Worm (Caenorhabditis elegans): ENCODE data around the gene ssq-3.

ssq-3 gene

ce11 chrIV:7095396-7095964, 15.9 kb upstream of the ssq-3 start:
- peak; percentile 85 for TF ChIP-seq unc-120 (tag; optimal IDR thresholded peaks at IDR 0.05; ENCODE audit: poor library complexity, severe bottlenecking)
- no peak for TF ChIP-seq nhr-28 (tag; optimal IDR thresholded peaks at IDR 0.05)
- TF ChIP-seq ham-2 (GFP tag; optimal IDR thresholded peaks at IDR 0.05) = peak; percentile 75
- peak; percentile 54 for TF ChIP-seq blmp-1 (tag; optimal IDR thresholded peaks at IDR 0.05)
- TF ChIP-seq unc-62 (GFP tag; optimal IDR thresholded peaks at IDR 0.05) = peak; percentile 38
- peak; percentile 17 for TF ChIP-seq hlh-1 (tag; optimal IDR thresholded peaks at IDR 0.05)

ce11 chrIV:7096097-7096496, 15.3 kb upstream of the ssq-3 start:
- TF ChIP-seq unc-62 (GFP tag; optimal IDR thresholded peaks at IDR 0.05) (peak; percentile 5), bed-3 (GFP tag; optimal IDR thresholded peaks at IDR 0.05) (no peak)

ce11 chrIV:7097450-7097849, 14.0 kb upstream of the ssq-3 start:
- no peak for TF ChIP-seq ceh-39 (tag; optimal IDR thresholded peaks at IDR 0.05)
- no peak for TF ChIP-seq blmp-1 (tag; optimal IDR thresholded peaks at IDR 0.05)
- TF ChIP-seq sptf-1 (tag; optimal IDR thresholded peaks at IDR 0.05) = no peak
- TF ChIP-seq nhr-2 (tag; optimal IDR thresholded peaks at IDR 0.05) = no peak
- no peak for TF ChIP-seq ceh-83 (GFP tag; optimal IDR thresholded peaks at IDR 0.05)
- TF ChIP-seq nhr-237 (tag; optimal IDR thresholded peaks at IDR 0.05) = no peak
- no peak for TF ChIP-seq tbx-8 (GFP tag; optimal IDR thresholded peaks at IDR 0.05)
- no peak for TF ChIP-seq pha-4 (tag; optimal IDR thresholded peaks at IDR 0.05)
- TF ChIP-seq ces-1 (GFP tag; optimal IDR thresholded peaks at IDR 0.05) = no peak
- TF ChIP-seq lin-13 (tag; optimal IDR thresholded peaks at IDR 0.05) = no peak

ce11 chrIV:7098509-7099065, 12.8 kb upstream of the ssq-3 start, which contains the start of gene ZC477.4:
Gene ZC477.4 (minus strand): TSS chrIV:7098784.
- TF ChIP-seq blmp-1 (tag; optimal IDR thresholded peaks at IDR 0.05) = no peak
- no peak for TF ChIP-seq lin-32 (GFP tag; optimal IDR thresholded peaks at IDR 0.05)
- TF ChIP-seq elt-3 (tag; optimal IDR thresholded peaks at IDR 0.05) = no peak
- no peak for TF ChIP-seq lin-13 (tag; optimal IDR thresholded peaks at IDR 0.05)
- no peak for TF ChIP-seq zip-8 (tag; optimal IDR thresholded peaks at IDR 0.05)
- no peak for TF ChIP-seq elt-1 (tag; optimal IDR thresholded peaks at IDR 0.05; ENCODE audit: borderline replicate concordance, insufficient read depth)
- TF ChIP-seq mls-2 (tag; optimal IDR thresholded peaks at IDR 0.05) = no peak
- TF ChIP-seq ces-1 (GFP tag; optimal IDR thresholded peaks at IDR 0.05) = no peak
- no peak for TF ChIP-seq bed-3 (GFP tag; optimal IDR thresholded peaks at IDR 0.05)
- no peak for TF ChIP-seq mab-5 (tag; optimal IDR thresholded peaks at IDR 0.05)
- no peak for TF ChIP-seq ceh-39 (tag; optimal IDR thresholded peaks at IDR 0.05)
- no peak for TF ChIP-seq lsy-2 (tag; optimal IDR thresholded peaks at IDR 0.05)
- TF ChIP-seq ham-2 (GFP tag; optimal IDR thresholded peaks at IDR 0.05) = no peak
- TF ChIP-seq snpc-4 (tag; optimal IDR thresholded peaks at IDR 0.05) = no peak
- no peak for TF ChIP-seq ztf-11 (tag; optimal IDR thresholded peaks at IDR 0.05)
- no peak for TF ChIP-seq nhr-28 (tag; optimal IDR thresholded peaks at IDR 0.05)
- TF ChIP-seq ceh-43 (GFP tag; optimal IDR thresholded peaks at IDR 0.05) = no peak
- TF ChIP-seq flh-1 (GFP tag; optimal IDR thresholded peaks at IDR 0.05) = no peak
- peak; percentile 31 for TF ChIP-seq M03D4.4 (tag; optimal IDR thresholded peaks at IDR 0.05)
- peak; percentile 30 for TF ChIP-seq unc-62 (GFP tag; optimal IDR thresholded peaks at IDR 0.05)
- TF ChIP-seq hlh-1 (tag; optimal IDR thresholded peaks at IDR 0.05) = peak; percentile 89
- no peak for TF ChIP-seq nhr-237 (tag; optimal IDR thresholded peaks at IDR 0.05)
- peak; percentile 95 for TF ChIP-seq unc-120 (tag; optimal IDR thresholded peaks at IDR 0.05; ENCODE audit: poor library complexity, severe bottlenecking)
- no peak for TF ChIP-seq ceh-83 (GFP tag; optimal IDR thresholded peaks at IDR 0.05)

ce11 chrIV:7099377-7099776, 12.0 kb upstream of the ssq-3 start:
- TF ChIP-seq tbx-8 (GFP tag; optimal IDR thresholded peaks at IDR 0.05) (no peak), zip-8 (tag; optimal IDR thresholded peaks at IDR 0.05) (no peak), unc-62 (GFP tag; optimal IDR thresholded peaks at IDR 0.05) (peak; percentile 37), elt-1 (tag; optimal IDR thresholded peaks at IDR 0.05; ENCODE audit: borderline replicate concordance, insufficient read depth) (no peak), flh-1 (GFP tag; optimal IDR thresholded peaks at IDR 0.05) (no peak), lin-13 (tag; optimal IDR thresholded peaks at IDR 0.05) (no peak), bed-3 (GFP tag; optimal IDR thresholded peaks at IDR 0.05) (no peak), nhr-2 (tag; optimal IDR thresholded peaks at IDR 0.05) (no peak), drap-1 (GFP tag; optimal IDR thresholded peaks at IDR 0.05) (no peak), mep-1 (tag; optimal IDR thresholded peaks at IDR 0.05) (peak; percentile 15), blmp-1 (tag; optimal IDR thresholded peaks at IDR 0.05) (no peak), ham-2 (GFP tag; optimal IDR thresholded peaks at IDR 0.05) (no peak), M03D4.4 (tag; optimal IDR thresholded peaks at IDR 0.05) (no peak), elt-3 (tag; optimal IDR thresholded peaks at IDR 0.05) (no peak), nhr-237 (tag; optimal IDR thresholded peaks at IDR 0.05) (no peak), unc-120 (tag; optimal IDR thresholded peaks at IDR 0.05; ENCODE audit: poor library complexity, severe bottlenecking) (peak; percentile 32), hlh-1 (tag; optimal IDR thresholded peaks at IDR 0.05) (peak; percentile 97), mab-5 (tag; optimal IDR thresholded peaks at IDR 0.05) (no peak), cnd-1 (tag; optimal IDR thresholded peaks at IDR 0.05) (no peak), nhr-28 (tag; optimal IDR thresholded peaks at IDR 0.05) (no peak), lsy-2 (tag; optimal IDR thresholded peaks at IDR 0.05) (no peak), nhr-12 (tag; optimal IDR thresholded peaks at IDR 0.05) (no peak), pha-4 (tag; optimal IDR thresholded peaks at IDR 0.05) (peak; percentile 65), ceh-43 (GFP tag; optimal IDR thresholded peaks at IDR 0.05) (no peak), sem-2 (GFP tag; optimal IDR thresholded peaks at IDR 0.05) (no peak), sptf-1 (tag; optimal IDR thresholded peaks at IDR 0.05) (no peak)
